Worm (Caenorhabditis elegans): ENCODE data around the gene tnc-2.

ce11 chrII:10510242-10510641, 43.6 kb downstream of the tnc-2 start, which contains the start of gene F59B10.3:
- TF ChIP-seq ceh-19 (GFP tag; optimal IDR thresholded peaks at IDR 0.05) (no peak), syd-9 (tag; optimal IDR thresholded peaks at IDR 0.05) (no peak), pha-2 (tag; optimal IDR thresholded peaks at IDR 0.05) (no peak)

Measured in whole organism, late embryonic.